Fruit fly (Drosophila melanogaster): ENCODE measurements around the gene Rbfox1.

DNA sequence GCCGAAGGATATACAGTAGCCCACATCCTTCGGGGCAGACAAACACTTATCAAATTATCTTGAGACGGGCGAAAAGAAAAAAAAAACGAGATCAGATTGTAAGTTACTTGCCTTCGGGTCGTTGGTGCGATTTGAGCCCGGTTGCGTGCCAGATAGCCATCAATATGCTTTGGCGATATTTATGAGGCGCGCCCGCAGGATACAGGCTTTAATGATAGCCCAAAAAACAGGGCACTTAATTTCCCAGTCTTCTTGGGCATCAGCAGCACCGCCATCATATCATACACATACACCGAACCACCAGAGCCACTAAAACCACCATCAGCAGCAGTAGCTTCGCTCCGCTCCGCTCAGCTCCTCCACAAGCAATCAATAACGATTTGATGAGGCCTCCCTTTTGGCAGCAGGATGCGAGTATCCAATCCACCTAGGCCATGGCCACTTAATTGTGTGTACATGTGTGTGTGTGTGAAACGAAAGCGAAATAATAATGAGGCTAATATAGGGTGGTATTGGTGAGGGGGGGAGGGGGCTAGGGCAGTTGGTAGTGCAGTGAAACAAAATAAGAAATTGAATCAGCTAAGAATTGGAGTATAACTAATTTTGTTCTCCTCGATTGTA is 69.7 kb downstream of the Rbfox1 start:
- TF ChIP-seq CG12605 (GFP tag; IDR thresholded peaks at IDR 0.05) (no peak), CG8159 (tag; optimal IDR thresholded peaks at IDR 0.05) (no peak), CG14655 (GFP tag; optimal IDR thresholded peaks at IDR 0.05) (no peak), Pif1A (GFP tag; optimal IDR thresholded peaks at IDR 0.05) (no peak)

Measured in whole organism, pupa.